Worm (Caenorhabditis elegans) whole organism, L3 larva: ENCODE data around the gene idpb-2.

ENCODE experiments used
- R02D3.7 ChIP-seq: fragments of 150-350 bp; optimal IDR thresholded peaks from 2 replicates; lab custom pipeline; 2014; ENCODE audit warnings: missing biosample characterization, missing genetic modification characterization
- aly-2 ChIP-seq: fragments of 150-350 bp; optimal IDR thresholded peaks from 2 replicates; lab custom pipeline; 2014; ENCODE audit warnings: missing biosample characterization, missing genetic modification characterization
- ama-1 ChIP-seq: fragments of 150-350 bp; optimal IDR thresholded peaks from 2 replicates; lab custom pipeline; 2018
- ceh-28 ChIP-seq: fragments of 150-350 bp; optimal IDR thresholded peaks from 2 replicates; lab custom pipeline; 2014; ENCODE audit warnings: missing biosample characterization, missing genetic modification reagents, missing genetic modification characterization
- ceh-82 ChIP-seq: fragments of 150-350 bp; optimal IDR thresholded peaks from 2 replicates; lab custom pipeline; 2014; ENCODE audit warnings: missing biosample characterization, missing genetic modification characterization
- ceh-9 ChIP-seq: sonication (generic microtip); optimal IDR thresholded peaks from 2 replicates; lab custom pipeline; 2018; ENCODE audit warnings: missing biosample characterization, missing genetic modification characterization
- daf-12 ChIP-seq: fragments of 150-350 bp; optimal IDR thresholded peaks from 2 replicates; lab custom pipeline; 2014; ENCODE audit warnings: missing biosample characterization, missing genetic modification reagents, missing genetic modification characterization
- egl-27 ChIP-seq: sonication (generic microtip); optimal IDR thresholded peaks from 4 replicates; lab custom pipeline; 2017; ENCODE audit warnings: missing biosample characterization, missing genetic modification reagents, missing genetic modification characterization
- egl-5 ChIP-seq: fragments of 150-350 bp; optimal IDR thresholded peaks from 2 replicates; lab custom pipeline; 2017; ENCODE audit warnings: missing biosample characterization, missing genetic modification reagents, missing genetic modification characterization, inconsistent platforms
- elt-1 ChIP-seq: fragments of 150-350 bp; optimal IDR thresholded peaks from 2 replicates; lab custom pipeline; 2014; ENCODE audit warnings: missing biosample characterization, missing genetic modification characterization
- elt-2 ChIP-seq: sonication (generic microtip); optimal IDR thresholded peaks from 2 replicates; lab custom pipeline; 2016; ENCODE audit warnings: missing genetic modification reagents, mild to moderate bottlenecking, missing genetic modification characterization, missing compliant biosample characterization
- eor-1 ChIP-seq, 2 experiments: fragments of 150-350 bp; optimal IDR thresholded peaks; 2 replicates each; lab custom pipeline; 2014 to 2018; ENCODE audit warnings: missing biosample characterization in 2 of 2, missing genetic modification characterization in 2 of 2
- fkh-2 ChIP-seq: fragments of 150-350 bp; optimal IDR thresholded peaks from 2 replicates; lab custom pipeline; 2014; ENCODE audit warnings: missing biosample characterization, missing genetic modification reagents, missing genetic modification characterization
- fos-1 ChIP-seq: fragments of 150-350 bp; optimal IDR thresholded peaks from 2 replicates; lab custom pipeline; 2014; ENCODE audit warnings: missing biosample characterization, missing genetic modification characterization
- hmg-11 ChIP-seq: sonication (generic microtip); optimal IDR thresholded peaks from 2 replicates; lab custom pipeline; 2016; ENCODE audit warnings: missing genetic modification characterization, missing compliant biosample characterization
- jun-1 ChIP-seq: fragments of 150-350 bp; optimal IDR thresholded peaks from 2 replicates; lab custom pipeline; 2014; ENCODE audit warnings: missing biosample characterization, missing genetic modification reagents, missing genetic modification characterization
- lin-15B ChIP-seq: fragments of 150-350 bp; optimal IDR thresholded peaks from 2 replicates; lab custom pipeline; 2014; ENCODE audit warnings: missing biosample characterization, missing genetic modification characterization
- lin-39 ChIP-seq: fragments of 150-350 bp; optimal IDR thresholded peaks from 2 replicates; lab custom pipeline; 2018; ENCODE audit warnings: missing biosample characterization, missing genetic modification reagents, missing genetic modification characterization
- lsy-12 ChIP-seq: sonication (generic microtip); optimal IDR thresholded peaks from 2 replicates; lab custom pipeline; 2016; ENCODE audit warnings: mild to moderate bottlenecking, missing genetic modification characterization, missing compliant biosample characterization
- mdl-1 ChIP-seq: fragments of 150-350 bp; optimal IDR thresholded peaks from 2 replicates; lab custom pipeline; 2014; ENCODE audit warnings: missing biosample characterization, missing genetic modification characterization
- nfya-1 ChIP-seq: sonication (generic microtip); optimal IDR thresholded peaks from 2 replicates; lab custom pipeline; 2017; ENCODE audit warnings: missing genetic modification characterization, mild to moderate bottlenecking, missing compliant biosample characterization, antibody characterized with exemption, moderate library complexity; ENCODE audit not compliant: insufficient read depth
- nhr-11 ChIP-seq: fragments of 150-350 bp; optimal IDR thresholded peaks from 2 replicates; lab custom pipeline; 2014; ENCODE audit warnings: missing biosample characterization, missing genetic modification characterization
- nhr-12 ChIP-seq: fragments of 150-350 bp; optimal IDR thresholded peaks from 2 replicates; lab custom pipeline; 2014; ENCODE audit warnings: missing biosample characterization, missing genetic modification characterization
- nhr-23 ChIP-seq: fragments of 150-350 bp; optimal IDR thresholded peaks from 2 replicates; lab custom pipeline; 2014; ENCODE audit warnings: missing biosample characterization, missing genetic modification reagents, missing genetic modification characterization
- nhr-237 ChIP-seq: fragments of 150-350 bp; optimal IDR thresholded peaks from 2 replicates; lab custom pipeline; 2014; ENCODE audit warnings: missing biosample characterization, missing genetic modification characterization
- nhr-25 ChIP-seq: sonication (generic microtip); optimal IDR thresholded peaks from 2 replicates; lab custom pipeline; 2017; ENCODE audit warnings: missing biosample characterization, missing genetic modification characterization
- nhr-43 ChIP-seq: sonication (generic microtip); optimal IDR thresholded peaks from 2 replicates; lab custom pipeline; 2016; ENCODE audit warnings: mild to moderate bottlenecking, missing genetic modification characterization, missing compliant biosample characterization; ENCODE audit not compliant: poor library complexity, severe bottlenecking
- nhr-67 ChIP-seq: fragments of 150-350 bp; optimal IDR thresholded peaks from 2 replicates; lab custom pipeline; 2014; ENCODE audit warnings: missing biosample characterization, missing genetic modification characterization
- nhr-76 ChIP-seq: fragments of 150-350 bp; sonication (generic microtip); optimal IDR thresholded peaks from 5 replicates; lab custom pipeline; 2014; ENCODE audit warnings: missing biosample characterization, missing genetic modification characterization
- nhr-77 ChIP-seq: fragments of 150-350 bp; optimal IDR thresholded peaks from 2 replicates; lab custom pipeline; 2014; ENCODE audit warnings: missing biosample characterization, missing genetic modification characterization
- pha-4 ChIP-seq: fragments of 150-350 bp; optimal IDR thresholded peaks from 2 replicates; lab custom pipeline; 2014; ENCODE audit warnings: missing biosample characterization, missing genetic modification reagents, missing genetic modification characterization
- pqm-1 ChIP-seq: fragments of 150-350 bp; optimal IDR thresholded peaks from 2 replicates; lab custom pipeline; 2017; ENCODE audit warnings: missing biosample characterization, missing genetic modification characterization, inconsistent platforms
- skn-1 ChIP-seq: fragments of 150-350 bp; optimal IDR thresholded peaks from 2 replicates; lab custom pipeline; 2014; ENCODE audit warnings: missing biosample characterization, missing genetic modification characterization
- snpc-4 ChIP-seq: fragments of 150-350 bp; optimal IDR thresholded peaks from 2 replicates; lab custom pipeline; 2014; ENCODE audit warnings: missing biosample characterization, missing genetic modification characterization
- tbx-2 ChIP-seq: sonication (generic microtip); optimal IDR thresholded peaks from 2 replicates; lab custom pipeline; 2016; ENCODE audit warnings: mild to moderate bottlenecking, missing genetic modification characterization, missing compliant biosample characterization
- unc-39 ChIP-seq: sonication (generic microtip); optimal IDR thresholded peaks from 4 replicates; lab custom pipeline; 2017; ENCODE audit warnings: missing biosample characterization, missing genetic modification characterization
- unc-62 ChIP-seq: fragments of 150-350 bp; sonication (generic microtip); optimal IDR thresholded peaks from 4 replicates; lab custom pipeline; 2014; ENCODE audit warnings: missing biosample characterization, missing genetic modification reagents, missing genetic modification characterization
- zag-1 ChIP-seq: fragments of 150-350 bp; optimal IDR thresholded peaks from 2 replicates; lab custom pipeline; 2014; ENCODE audit warnings: missing biosample characterization, missing genetic modification characterization
- ztf-4 ChIP-seq: fragments of 150-350 bp; optimal IDR thresholded peaks from 2 replicates; lab custom pipeline; 2014; ENCODE audit warnings: missing biosample characterization, missing genetic modification characterization

idpb-2 gene

DNA sequence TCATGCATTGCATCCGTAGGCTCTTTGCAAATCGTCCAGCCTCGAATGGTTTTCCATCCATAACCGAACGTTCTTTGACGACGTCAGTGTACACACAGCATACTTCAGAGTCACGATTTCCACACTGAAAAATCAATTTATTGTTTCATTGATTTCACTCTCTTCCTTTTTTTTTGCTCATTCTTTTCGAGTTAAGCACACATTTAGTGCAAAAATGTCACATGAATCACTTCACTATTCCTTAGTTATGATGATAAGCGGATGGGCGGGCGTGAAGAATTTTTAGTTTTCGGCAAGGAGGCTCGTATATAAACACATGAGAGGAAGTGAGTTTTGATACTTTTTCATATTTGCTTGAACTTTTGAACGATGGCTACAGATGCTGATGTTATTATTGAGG, 16.0 kb upstream of the idpb-2 start, which contains the start of gene txt-9:
txt-9 (plus strand) TSS at position 336 of the 400 bp plus-strand sequence.
- TF ChIP-seq zag-1 (no peak), elt-1 (tag; lab: Kevin White, UChicago) (no peak), elt-2 (tag; lab: Kevin White, UChicago) (peak; percentile 73), fkh-2 (tag; lab: Kevin White, UChicago) (no peak), unc-62 (no peak), eor-1 (tag; optimal IDR thresholded peaks at IDR 0.05; lab: Kevin White, UChicago) (no peak)
- TF ChIP-seq, all 47 proteins: peak for 1

DNA sequence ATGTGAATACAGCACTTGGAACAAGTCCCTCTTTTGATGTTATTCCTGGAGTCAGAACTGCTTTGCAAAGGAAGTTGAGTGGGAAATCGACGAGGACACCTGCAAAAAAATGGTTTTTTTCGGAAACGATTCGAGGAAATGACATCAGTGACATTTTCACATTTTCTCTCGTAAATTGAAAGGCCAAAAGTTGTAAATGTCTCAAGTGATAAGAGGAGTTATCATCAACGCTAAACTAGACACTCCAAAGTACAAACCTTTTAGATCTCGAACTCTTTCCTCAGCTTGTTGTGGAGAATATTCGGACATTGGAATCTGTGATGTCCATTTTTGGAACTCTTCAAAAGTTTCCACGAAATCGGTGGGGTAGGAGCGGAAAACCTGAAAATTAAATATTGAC, 14.8 kb upstream of the idpb-2 start:
- TF ChIP-seq ztf-4 (no peak), elt-2 (tag; lab: Kevin White, UChicago) (peak; percentile 79), ceh-9 (no peak)

DNA sequence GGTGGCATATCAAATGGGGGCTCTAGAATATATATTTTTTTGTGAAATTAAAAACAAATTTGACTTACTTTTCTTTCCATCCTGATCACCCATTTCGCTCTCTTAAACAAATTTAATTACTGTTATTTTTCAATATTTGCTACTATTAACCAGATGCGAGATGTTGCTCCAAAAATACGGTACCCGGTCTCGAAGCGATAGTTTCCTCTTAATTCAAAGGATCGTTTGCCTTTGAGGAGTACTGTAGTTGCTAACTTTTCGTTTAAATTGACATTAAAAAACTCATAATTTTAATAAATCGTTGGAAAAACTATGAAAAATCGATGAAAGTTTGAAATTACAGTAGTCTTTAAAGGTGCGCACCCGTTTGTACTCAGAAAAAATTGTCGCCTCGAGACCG, 13.9 kb upstream of the idpb-2 start, which contains the start of gene C04G6.4:
C04G6.4 (minus strand) TSS at position 101 of the 400 bp plus-strand sequence.
- TF ChIP-seq ama-1 (lab: Kevin White, UChicago), result no peak
- TF ChIP-seq nhr-76, result no peak
- no peak for TF ChIP-seq fos-1 (tag; lab: Kevin White, UChicago)
- no peak for TF ChIP-seq eor-1 (tag; optimal IDR thresholded peaks at IDR 0.05; lab: Kevin White, UChicago)
- TF ChIP-seq jun-1 (tag; lab: Kevin White, UChicago), result no peak
- no peak for TF ChIP-seq pha-4
- no peak for TF ChIP-seq pqm-1
- TF ChIP-seq snpc-4 (tag; lab: Kevin White, UChicago), result no peak
- TF ChIP-seq ceh-82, result no peak
- no peak for TF ChIP-seq tbx-2 (tag; lab: Kevin White, UChicago)
- TF ChIP-seq skn-1 (tag; lab: Kevin White, UChicago), result no peak
- TF ChIP-seq R02D3.7 (tag; lab: Kevin White, UChicago), result no peak
- TF ChIP-seq elt-2 (tag; lab: Kevin White, UChicago), result no peak
- no peak for TF ChIP-seq ceh-28 (tag; lab: Kevin White, UChicago)
- no peak for TF ChIP-seq hmg-11 (tag; lab: Kevin White, UChicago)
- TF ChIP-seq aly-2 (tag; lab: Kevin White, UChicago), result no peak
- TF ChIP-seq lin-39, result no peak
- no peak for TF ChIP-seq egl-5
- no peak for TF ChIP-seq lin-15B (tag; lab: Kevin White, UChicago)

DNA sequence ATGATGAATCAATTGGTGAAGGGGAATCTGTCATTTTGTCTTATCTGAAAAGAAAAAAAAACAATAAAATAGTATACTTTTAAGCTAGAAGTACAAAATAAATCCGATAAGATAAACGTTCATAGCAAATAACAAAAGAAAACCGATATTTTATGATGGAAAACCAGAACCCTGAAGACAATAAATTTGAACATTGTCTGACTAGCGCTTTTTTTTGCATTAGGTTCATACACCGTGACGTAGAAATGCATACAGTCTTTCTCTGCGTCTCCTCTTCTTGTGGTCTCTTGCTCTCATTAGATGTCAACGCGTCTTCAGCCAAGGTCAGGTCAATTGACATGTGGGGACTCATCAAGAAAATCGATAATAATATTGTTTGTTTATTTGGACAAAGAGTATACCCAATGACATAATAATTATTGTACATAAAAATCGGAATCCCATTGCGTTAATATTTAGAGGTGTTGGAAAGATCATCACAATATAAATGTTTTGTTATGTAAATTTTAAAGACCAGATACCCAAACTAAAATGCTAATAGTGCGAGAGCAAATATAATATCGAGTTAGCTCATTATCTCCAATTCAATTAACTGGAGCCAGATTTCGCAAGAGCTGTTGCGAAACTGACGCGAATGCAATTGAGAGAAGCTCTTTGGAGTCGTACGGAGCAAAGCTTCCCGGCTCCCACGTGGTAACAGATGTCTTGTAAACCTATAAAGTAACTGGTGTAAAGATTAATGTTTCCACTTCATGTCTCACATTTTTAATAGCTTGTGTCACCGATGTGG, 11.9 kb upstream of the idpb-2 start, which contains the start of gene dsh-2:
dsh-2 (minus strand) TSS at position 51 of the 790 bp plus-strand sequence.
- TF ChIP-seq nhr-237 (tag; lab: Kevin White, UChicago), result no peak
- no peak for TF ChIP-seq nhr-12 (tag; lab: Kevin White, UChicago)
- no peak for TF ChIP-seq fos-1 (tag; lab: Kevin White, UChicago)
- TF ChIP-seq nhr-25 (tag; lab: Kevin White, UChicago), result peak; percentile 98
- peak; percentile 31 for TF ChIP-seq snpc-4 (tag; lab: Kevin White, UChicago)
- TF ChIP-seq pha-4, result peak; percentile 86
- no peak for TF ChIP-seq ceh-9
- TF ChIP-seq ceh-28 (tag; lab: Kevin White, UChicago), result peak; percentile 72
- TF ChIP-seq nhr-77 (tag; lab: Kevin White, UChicago), result no peak
- TF ChIP-seq nhr-67 (tag; lab: Kevin White, UChicago), result no peak
- no peak for TF ChIP-seq elt-1 (tag; lab: Kevin White, UChicago)
- TF ChIP-seq daf-12, result no peak
- TF ChIP-seq pqm-1, result peak; percentile 49
- TF ChIP-seq lin-15B (tag; lab: Kevin White, UChicago), result peak; percentile 53
- peak; percentile 37 for TF ChIP-seq nhr-43 (tag; lab: Kevin White, UChicago)
- TF ChIP-seq nhr-23 (tag; lab: Kevin White, UChicago), result peak; percentile 94
- TF ChIP-seq zag-1, result no peak
- peak; percentile 11 for TF ChIP-seq egl-27 (tag; lab: Kevin White, UChicago)
- TF ChIP-seq mdl-1 (tag; lab: Kevin White, UChicago), result no peak
- TF ChIP-seq aly-2 (tag; lab: Kevin White, UChicago), result peak; percentile 26
- peak; percentile 84 for TF ChIP-seq elt-2 (tag; lab: Kevin White, UChicago)
- TF ChIP-seq ztf-4, result no peak
- no peak for TF ChIP-seq egl-5
- TF ChIP-seq nfya-1, result peak; percentile 65
- TF ChIP-seq lin-39, result no peak
- no peak for TF ChIP-seq R02D3.7 (tag; lab: Kevin White, UChicago)
- no peak for TF ChIP-seq ama-1 (lab: Kevin White, UChicago)
- TF ChIP-seq unc-39 (tag; lab: Kevin White, UChicago), result no peak
- no peak for TF ChIP-seq skn-1 (tag; lab: Kevin White, UChicago)
- no peak for TF ChIP-seq nhr-76
- peak; percentile 42 for TF ChIP-seq hmg-11 (tag; lab: Kevin White, UChicago)
- TF ChIP-seq lsy-12 (tag; lab: Kevin White, UChicago), result no peak
- no peak for TF ChIP-seq eor-1 (tag; optimal IDR thresholded peaks at IDR 0.05; lab: Kevin White, UChicago)
- no peak for TF ChIP-seq tbx-2 (tag; lab: Kevin White, UChicago)
- TF ChIP-seq nhr-11 (tag; lab: Kevin White, UChicago), result no peak
